Fruit fly (Drosophila melanogaster): ENCODE data around the gene CG12402.

CG12402 gene

DNA sequence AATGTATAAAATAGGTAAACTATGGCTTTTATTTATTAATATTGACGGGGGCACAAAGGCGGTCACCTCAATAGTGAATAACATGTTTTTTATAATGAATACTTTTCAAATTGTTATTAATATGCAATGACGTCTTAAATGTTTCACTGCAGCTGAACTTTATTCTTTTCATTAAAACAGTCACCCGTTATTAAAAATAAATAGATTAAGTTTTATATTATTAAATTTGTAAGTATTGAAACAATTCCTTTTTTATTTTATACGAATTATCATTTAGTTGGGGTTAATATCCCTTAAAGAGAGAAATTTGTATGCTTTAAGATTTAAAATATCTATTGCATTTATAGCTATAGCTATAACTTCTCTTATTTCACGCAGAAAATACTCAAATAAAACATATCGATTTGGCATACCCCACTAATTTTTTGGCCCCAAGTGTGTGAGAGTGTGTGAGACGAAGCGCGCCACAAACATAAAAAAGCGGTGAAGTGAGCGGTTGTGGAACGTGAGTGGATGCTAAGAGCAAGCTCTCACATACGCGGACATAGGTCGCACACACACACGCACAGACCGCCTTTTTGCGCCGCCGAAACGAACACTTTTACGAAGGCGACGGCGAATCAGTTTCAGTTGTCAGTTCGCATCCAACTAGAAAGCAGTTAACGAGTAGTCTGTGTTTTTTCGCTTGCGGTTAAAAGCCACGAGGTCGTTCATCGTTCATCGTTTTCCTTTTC, 51.6 kb downstream of the CG12402 start, which contains the start of gene foxo (continued):
- peak; percentile 73 for TF ChIP-seq Blimp-1 (GFP tag; optimal IDR thresholded peaks at IDR 0.05)
- TF ChIP-seq yki (optimal IDR thresholded peaks at IDR 0.05), result no peak
- peak; percentile 41 for TF ChIP-seq HLHmδ (GFP tag; optimal IDR thresholded peaks at IDR 0.05)
- peak; percentile 96 for TF ChIP-seq CG17361 (GFP tag; IDR thresholded peaks at IDR 0.05)
- no peak for TF ChIP-seq CG11085 (GFP tag; IDR thresholded peaks at IDR 0.05)
- peak; percentile 15 for TF ChIP-seq HmgZ (tag; optimal IDR thresholded peaks at IDR 0.05)
- 0 out of 3 replicates have a peak, but pooled peaks have one; percentile 41 for TF ChIP-seq zfh1 (GFP tag; IDR thresholded peaks at IDR 0.05)
- no peak for TF ChIP-seq MESR4 (GFP tag; optimal IDR thresholded peaks at IDR 0.05)
- TF ChIP-seq en (GFP tag; optimal IDR thresholded peaks at IDR 0.05), result no peak
- peak; percentile 27; the same call in 1 of the 2 replicates for TF ChIP-seq CG4404 (GFP tag; IDR thresholded peaks at IDR 0.05)
- peak; percentile 79 for TF ChIP-seq salm (tag; optimal IDR thresholded peaks at IDR 0.05)
- no peak for TF ChIP-seq pum (GFP tag; optimal IDR thresholded peaks at IDR 0.05)
- TF ChIP-seq Sry-δ (GFP tag; optimal IDR thresholded peaks at IDR 0.05), result no peak
- peak; percentile 72 for TF ChIP-seq CG4424 (GFP tag; optimal IDR thresholded peaks at IDR 0.05)
- TF ChIP-seq CG30431 (GFP tag; optimal IDR thresholded peaks at IDR 0.05), result peak; percentile 31
- peak; percentile 83 for TF ChIP-seq CG17359 (tag; optimal IDR thresholded peaks at IDR 0.05)
- peak; percentile 42; the same call in 1 of the 2 replicates for TF ChIP-seq bbx (GFP tag; IDR thresholded peaks at IDR 0.05; ENCODE audit: partially characterized antibody)
- peak; percentile 63 for TF ChIP-seq CG12155 (GFP tag; optimal IDR thresholded peaks at IDR 0.05)
- peak; percentile 63 for TF ChIP-seq CG10274 (GFP tag; optimal IDR thresholded peaks at IDR 0.05)
- peak; percentile 82 for TF ChIP-seq sens (GFP tag)
- TF ChIP-seq CG1647 (GFP tag; optimal IDR thresholded peaks at IDR 0.05), result no peak
- peak; percentile 53 for TF ChIP-seq vvl (GFP tag; IDR thresholded peaks at IDR 0.05)
- no peak for TF ChIP-seq CG10321 (GFP tag; IDR thresholded peaks at IDR 0.05)
- peak; percentile 92 for TF ChIP-seq CG15269 (tag; optimal IDR thresholded peaks at IDR 0.05)
- TF ChIP-seq C15 (GFP tag; IDR thresholded peaks at IDR 0.05), result no peak
- TF ChIP-seq Oli (tag; optimal IDR thresholded peaks at IDR 0.05), result peak; percentile 89
- peak; percentile 72 for TF ChIP-seq ewg (GFP tag; optimal IDR thresholded peaks at IDR 0.05)
- TF ChIP-seq CG7963 (GFP tag; IDR thresholded peaks at IDR 0.05; ENCODE audit: partially characterized antibody), result no peak
- TF ChIP-seq trem (tag; optimal IDR thresholded peaks at IDR 0.05), result peak; percentile 60
- TF ChIP-seq CG7839 (tag; optimal IDR thresholded peaks at IDR 0.05), result peak; percentile 93
- TF ChIP-seq jigr1 (GFP tag; IDR thresholded peaks at IDR 0.05), result no peak
- no peak for TF ChIP-seq ab (GFP tag; optimal IDR thresholded peaks at IDR 0.05)
- TF ChIP-seq CG6791 (GFP tag; IDR thresholded peaks at IDR 0.05; ENCODE audit: partially characterized antibody), result no peak
- no peak for TF ChIP-seq CG1792 (GFP tag; optimal IDR thresholded peaks at IDR 0.05)
- no peak for TF ChIP-seq shn (GFP tag; optimal IDR thresholded peaks at IDR 0.05)
- TF ChIP-seq NC2β (GFP tag; optimal IDR thresholded peaks at IDR 0.05), result no peak
- TF ChIP-seq CkIIα-i1 (GFP tag; IDR thresholded peaks at IDR 0.05), result no peak
- peak; percentile 82 for TF ChIP-seq CG13775 (GFP tag; optimal IDR thresholded peaks at IDR 0.05)
- peak; percentile 45 for TF ChIP-seq Drgx (GFP tag; IDR thresholded peaks at IDR 0.05)
- peak; percentile 69 for TF ChIP-seq CG13624 (GFP tag; optimal IDR thresholded peaks at IDR 0.05)
- TF ChIP-seq nerfin-1 (tag; optimal IDR thresholded peaks at IDR 0.05), result peak; percentile 80
- no peak; the same call in 3 of the 4 replicates for TF ChIP-seq Gug (GFP tag; IDR thresholded peaks at IDR 0.05)
- no peak for TF ChIP-seq hth (optimal IDR thresholded peaks at IDR 0.05)
- TF ChIP-seq sr (GFP tag; IDR thresholded peaks at IDR 0.05), result no peak
- peak; percentile 77 for TF ChIP-seq ci (GFP tag; IDR thresholded peaks at IDR 0.05)
- TF ChIP-seq CG6175 (GFP tag; IDR thresholded peaks at IDR 0.05), result 0 out of 3 replicates have a peak, but pooled peaks have one; percentile 34
- TF ChIP-seq odd (GFP tag; optimal IDR thresholded peaks at IDR 0.05), result peak; percentile 91
- TF ChIP-seq Hsf (GFP tag; optimal IDR thresholded peaks at IDR 0.05), result peak; percentile 21
- no peak for TF ChIP-seq Doc2 (GFP tag; IDR thresholded peaks at IDR 0.05)
- TF ChIP-seq CG7556 (GFP tag; optimal IDR thresholded peaks at IDR 0.05), result peak; percentile 96
- TF ChIP-seq Adf1 (GFP tag; IDR thresholded peaks at IDR 0.05), result no peak
